Fruit fly (Drosophila melanogaster): ENCODE measurements around the gene KaiR1D.

dm6 chr3R:20915828-20916227 is 49.8 kb upstream of the KaiR1D start:
- TF ChIP-seq CG8478 (optimal IDR thresholded peaks at IDR 0.05) (no peak), CTCF (optimal IDR thresholded peaks at IDR 0.05) (no peak)

Measured in S2 (cell line).